Fruit fly (Drosophila melanogaster): ENCODE data around the gene Cox17.
A peak's percentile ranks its signal among the peaks of the same experiment; 100 is the strongest.

Cox17 gene

DNA sequence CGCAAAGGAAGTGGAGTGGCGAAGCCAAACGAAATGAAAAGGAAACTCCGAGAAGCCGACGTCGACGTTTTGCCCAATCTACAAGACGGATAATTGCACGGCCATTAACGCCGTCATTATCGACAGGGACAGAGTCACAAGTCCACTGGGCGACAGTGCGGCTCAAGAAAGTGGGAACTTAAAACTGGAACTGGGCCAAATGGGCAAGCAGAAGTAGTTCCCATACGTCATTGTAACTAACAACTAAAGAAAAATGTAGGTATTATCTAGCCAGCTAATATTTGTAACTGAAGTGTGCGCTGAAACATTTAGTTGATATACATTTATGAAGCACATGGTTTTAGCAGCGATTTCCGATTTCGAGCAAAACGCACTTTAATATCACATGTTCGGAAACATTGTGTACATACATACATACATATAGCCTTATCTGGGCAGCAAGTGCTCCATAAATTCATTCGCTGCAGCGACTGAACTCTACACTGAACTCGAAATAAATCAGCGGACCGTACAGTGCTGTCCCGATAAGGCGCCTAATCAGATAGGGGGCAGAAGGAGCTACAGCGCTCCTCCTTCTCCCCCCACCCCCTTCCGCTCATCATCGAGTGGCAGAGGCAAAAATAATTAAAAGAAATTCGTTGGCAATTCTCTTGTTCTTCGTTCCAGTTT, 13.6 kb downstream of the Cox17 start:
- TF ChIP-seq N (GFP tag; optimal IDR thresholded peaks at IDR 0.05) (no peak), pan (optimal IDR thresholded peaks at IDR 0.05) (no peak), CG32264 (GFP tag; optimal IDR thresholded peaks at IDR 0.05) (no peak), jim (GFP tag; optimal IDR thresholded peaks at IDR 0.05) (no peak), foxo (GFP tag; optimal IDR thresholded peaks at IDR 0.05) (peak in 1 of 2 experiments; percentile 41), rgr (GFP tag; optimal IDR thresholded peaks at IDR 0.05) (peak; percentile 13), Rel (GFP tag; optimal IDR thresholded peaks at IDR 0.05) (peak; percentile 22), Rel (tag; optimal IDR thresholded peaks at IDR 0.05) (peak; percentile 38), fru (GFP tag; optimal IDR thresholded peaks at IDR 0.05) (peak; percentile 25), Mio (GFP tag; optimal IDR thresholded peaks at IDR 0.05) (no peak), psq (GFP tag; optimal IDR thresholded peaks at IDR 0.05) (peak; percentile 29), br (GFP tag; optimal IDR thresholded peaks at IDR 0.05) (no peak), Sp1 (GFP tag; optimal IDR thresholded peaks at IDR 0.05) (peak; percentile 38), CrebA (GFP tag; optimal IDR thresholded peaks at IDR 0.05; ENCODE audit: borderline replicate concordance) (peak; percentile 6), dl (GFP tag; optimal IDR thresholded peaks at IDR 0.05; ENCODE audit: insufficient read depth in 1 of 2, partially characterized antibody in 2 of 2) (peak in 1 of 2 experiments; percentile 7), dmrt93B (GFP tag; optimal IDR thresholded peaks at IDR 0.05) (no peak), dsf (GFP tag; optimal IDR thresholded peaks at IDR 0.05; ENCODE audit: borderline replicate concordance) (no peak), Dif (GFP tag; optimal IDR thresholded peaks at IDR 0.05; ENCODE audit: partially characterized antibody) (no peak), ey (GFP tag; optimal IDR thresholded peaks at IDR 0.05) (peak; percentile 24), lola (GFP tag; optimal IDR thresholded peaks at IDR 0.05) (no peak), tai (GFP tag; optimal IDR thresholded peaks at IDR 0.05) (no peak), Hnf4 (GFP tag; optimal IDR thresholded peaks at IDR 0.05) (peak; percentile 71), Jra (GFP tag; optimal IDR thresholded peaks at IDR 0.05) (no peak), h (GFP tag; optimal IDR thresholded peaks at IDR 0.05) (peak; percentile 58), Dfd (GFP tag; optimal IDR thresholded peaks at IDR 0.05) (no peak), OdsH (GFP tag; optimal IDR thresholded peaks at IDR 0.05) (no peak), sv (GFP tag; optimal IDR thresholded peaks at IDR 0.05) (no peak), Hr83 (GFP tag; optimal IDR thresholded peaks at IDR 0.05; ENCODE audit: poor library complexity, severe bottlenecking) (peak; percentile 76), brk (GFP tag; optimal IDR thresholded peaks at IDR 0.05) (peak; percentile 62), Myc (optimal IDR thresholded peaks at IDR 0.05) (no peak)

DNA sequence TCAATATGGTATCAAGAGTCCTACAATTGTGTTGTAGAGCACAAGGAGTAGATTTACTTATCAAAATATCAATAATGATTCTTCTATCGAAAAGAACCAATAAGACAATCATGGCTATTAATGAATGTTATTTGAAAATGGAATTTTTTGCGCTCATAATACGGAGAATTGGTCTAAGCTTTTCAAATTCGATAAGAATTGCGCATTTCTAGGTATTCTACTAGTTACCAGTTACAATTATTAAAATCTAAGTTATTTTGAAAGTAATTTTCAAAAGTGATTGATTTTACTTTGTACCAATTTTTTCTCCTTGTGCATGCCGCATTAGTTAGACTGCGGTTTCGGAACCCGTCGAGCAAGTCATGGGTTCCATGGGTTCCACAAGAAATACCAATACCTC, 14.4 kb downstream of the Cox17 start:
- TF ChIP-seq woc (GFP tag; optimal IDR thresholded peaks at IDR 0.05) (peak; percentile 58), sv (GFP tag; optimal IDR thresholded peaks at IDR 0.05) (no peak), brk (GFP tag; optimal IDR thresholded peaks at IDR 0.05) (peak; percentile 45), CG9705 (GFP tag; optimal IDR thresholded peaks at IDR 0.05) (no peak), fru (GFP tag; optimal IDR thresholded peaks at IDR 0.05) (peak; percentile 39), tai (GFP tag; optimal IDR thresholded peaks at IDR 0.05) (no peak)

DNA sequence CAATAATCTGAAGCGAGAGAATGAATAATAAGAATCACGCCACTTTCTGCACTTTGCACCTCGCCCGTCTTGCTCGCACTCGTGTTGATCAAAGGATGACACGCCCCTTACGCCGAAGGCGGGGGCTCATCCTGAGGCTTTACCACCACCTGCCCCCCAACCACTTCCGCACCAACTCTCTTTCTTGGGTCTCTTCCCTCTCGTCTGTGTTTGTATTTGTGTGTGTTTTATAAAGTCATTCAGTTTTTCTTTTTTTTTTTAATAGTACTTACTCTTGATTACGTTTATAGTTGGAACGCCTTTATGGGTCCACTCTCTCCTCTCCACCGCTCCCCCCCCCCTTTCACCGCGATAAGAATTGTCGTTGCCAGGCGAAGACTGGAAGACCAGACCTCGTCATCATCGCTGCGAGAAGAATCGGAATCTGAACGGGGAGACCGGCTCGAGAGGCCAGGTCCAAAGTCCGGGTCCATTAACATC, 15.0 kb downstream of the Cox17 start:
- TF ChIP-seq ey (GFP tag; optimal IDR thresholded peaks at IDR 0.05) = no peak
- TF ChIP-seq foxo (GFP tag; optimal IDR thresholded peaks at IDR 0.05) = peak in 1 of 2 experiments; percentile 43
- peak; percentile 35 for TF ChIP-seq HLH106 (tag; optimal IDR thresholded peaks at IDR 0.05)
- TF ChIP-seq GATAd (GFP tag; optimal IDR thresholded peaks at IDR 0.05) = no peak
- peak; percentile 97 for TF ChIP-seq Hnf4 (GFP tag; optimal IDR thresholded peaks at IDR 0.05)
- TF ChIP-seq dmrt93B (GFP tag; optimal IDR thresholded peaks at IDR 0.05) = peak; percentile 27
- peak; percentile 46 for TF ChIP-seq br (GFP tag; optimal IDR thresholded peaks at IDR 0.05)
- no peak for TF ChIP-seq pan (optimal IDR thresholded peaks at IDR 0.05)
- TF ChIP-seq usp (GFP tag; optimal IDR thresholded peaks at IDR 0.05) = no peak
- TF ChIP-seq Dif (GFP tag; optimal IDR thresholded peaks at IDR 0.05; ENCODE audit: partially characterized antibody) = no peak
- peak; percentile 77 for TF ChIP-seq Sp1 (GFP tag; optimal IDR thresholded peaks at IDR 0.05)
- TF ChIP-seq h (GFP tag; optimal IDR thresholded peaks at IDR 0.05) = peak; percentile 67
- no peak for TF ChIP-seq CrebA (GFP tag; optimal IDR thresholded peaks at IDR 0.05; ENCODE audit: borderline replicate concordance)
- TF ChIP-seq Jra (GFP tag; optimal IDR thresholded peaks at IDR 0.05) = no peak
- no peak for TF ChIP-seq Rel (GFP tag; optimal IDR thresholded peaks at IDR 0.05)
- peak; percentile 52 for TF ChIP-seq Rel (tag; optimal IDR thresholded peaks at IDR 0.05)
- peak; percentile 55 for TF ChIP-seq CG9705 (GFP tag; optimal IDR thresholded peaks at IDR 0.05)
- peak; percentile 9 for TF ChIP-seq sage (GFP tag; optimal IDR thresholded peaks at IDR 0.05)
- peak; percentile 18 for TF ChIP-seq OdsH (GFP tag; optimal IDR thresholded peaks at IDR 0.05)
- TF ChIP-seq psq (GFP tag; optimal IDR thresholded peaks at IDR 0.05) = peak; percentile 51
- no peak for TF ChIP-seq Vsx2 (GFP tag; optimal IDR thresholded peaks at IDR 0.05; ENCODE audit: partially characterized antibody)
- TF ChIP-seq fru (GFP tag; optimal IDR thresholded peaks at IDR 0.05) = peak; percentile 59
- TF ChIP-seq sv (GFP tag; optimal IDR thresholded peaks at IDR 0.05) = no peak
- no peak for TF ChIP-seq lola (GFP tag; optimal IDR thresholded peaks at IDR 0.05)
- peak; percentile 50 for TF ChIP-seq rgr (GFP tag; optimal IDR thresholded peaks at IDR 0.05)
